Worm (Caenorhabditis elegans): ENCODE data around the gene K08E7.6.

Gene K08E7.6

ce11 chrIV:12558925-12559450 is 22.0 kb downstream of the K08E7.6 start, which contains the start of the genes ZK795.2 and ZK795.3:
Gene ZK795.2, minus strand, starts transcription at chrIV:12558975.
Gene ZK795.3, plus strand, starts transcription at chrIV:12559365.
- TF ChIP-seq unc-55 (GFP tag; optimal IDR thresholded peaks at IDR 0.05) (peak; percentile 88), ceh-82 (tag; optimal IDR thresholded peaks at IDR 0.05) (no peak), alr-1 (tag; optimal IDR thresholded peaks at IDR 0.05) (no peak), unc-62 (GFP tag; optimal IDR thresholded peaks at IDR 0.05) (no peak), mab-5 (tag; optimal IDR thresholded peaks at IDR 0.05) (peak; percentile 11), lin-11 (tag; optimal IDR thresholded peaks at IDR 0.05) (no peak), dmd-4 (tag; optimal IDR thresholded peaks at IDR 0.05) (no peak), crh-2 (tag; optimal IDR thresholded peaks at IDR 0.05) (peak; percentile 56), R02D3.7 (tag; optimal IDR thresholded peaks at IDR 0.05) (no peak), elt-1 (tag; optimal IDR thresholded peaks at IDR 0.05) (no peak), lsy-2 (tag; optimal IDR thresholded peaks at IDR 0.05) (peak; percentile 73 to 85), skn-1 (tag; optimal IDR thresholded peaks at IDR 0.05) (no peak), fos-1 (tag; optimal IDR thresholded peaks at IDR 0.05) (peak; percentile 11), C34F6.9 (tag; optimal IDR thresholded peaks at IDR 0.05) (peak; percentile 84), nhr-21 (tag; optimal IDR thresholded peaks at IDR 0.05) (peak; percentile 32), nhr-6 (tag; optimal IDR thresholded peaks at IDR 0.05) (peak; percentile 22), F13H6.1 (tag; optimal IDR thresholded peaks at IDR 0.05) (peak; percentile 1), mdl-1 (tag; optimal IDR thresholded peaks at IDR 0.05) (no peak), sma-3 (GFP tag; optimal IDR thresholded peaks at IDR 0.05) (peak; percentile 42), unc-39 (tag; optimal IDR thresholded peaks at IDR 0.05) (no peak), elt-3 (tag; optimal IDR thresholded peaks at IDR 0.05) (no peak), ztf-11 (tag; optimal IDR thresholded peaks at IDR 0.05) (no peak), aly-2 (tag; optimal IDR thresholded peaks at IDR 0.05) (no peak), nhr-23 (tag; optimal IDR thresholded peaks at IDR 0.05) (no peak), ceh-16 (tag; optimal IDR thresholded peaks at IDR 0.05) (no peak), lin-13 (GFP tag; optimal IDR thresholded peaks at IDR 0.05) (peak; percentile 67), sma-9 (GFP tag; optimal IDR thresholded peaks at IDR 0.05) (peak; percentile 56), sma-9 (tag; optimal IDR thresholded peaks at IDR 0.05) (no peak), nhr-77 (tag; optimal IDR thresholded peaks at IDR 0.05) (no peak), nhr-237 (tag; optimal IDR thresholded peaks at IDR 0.05) (no peak), ztf-1 (GFP tag; conservative IDR thresholded peaks at IDR 0.05) (no peak), blmp-1 (tag; optimal IDR thresholded peaks at IDR 0.05; ENCODE audit: insufficient read depth) (no peak), mbf-1 (tag; optimal IDR thresholded peaks at IDR 0.05) (no peak), nhr-10 (tag; optimal IDR thresholded peaks at IDR 0.05) (no peak), Y55F3AM.14 (GFP tag; optimal IDR thresholded peaks at IDR 0.05) (no peak), snpc-4 (tag; optimal IDR thresholded peaks at IDR 0.05) (peak; percentile 39), ZK546.5 (tag; optimal IDR thresholded peaks at IDR 0.05) (no peak), zag-1 (tag; optimal IDR thresholded peaks at IDR 0.05) (no peak), nhr-11 (tag; optimal IDR thresholded peaks at IDR 0.05) (no peak), ama-1 (optimal IDR thresholded peaks at IDR 0.05) (no peak), lin-39 (tag; optimal IDR thresholded peaks at IDR 0.05) (no peak), gmeb-1 (tag; optimal IDR thresholded peaks at IDR 0.05) (peak; percentile 99), nhr-129 (tag; optimal IDR thresholded peaks at IDR 0.05) (peak; percentile 19), peb-1 (tag; optimal IDR thresholded peaks at IDR 0.05) (no peak), sem-4 (tag; optimal IDR thresholded peaks at IDR 0.05) (no peak), egl-27 (tag; optimal IDR thresholded peaks at IDR 0.05) (no peak), nhr-25 (tag; optimal IDR thresholded peaks at IDR 0.05) (peak; percentile 74), ztf-4 (tag; optimal IDR thresholded peaks at IDR 0.05) (no peak), nhr-12 (tag; optimal IDR thresholded peaks at IDR 0.05) (no peak)

Data from whole organism, L2 larva.